Worm (Caenorhabditis elegans) whole organism, mixed stage, embryonic: ENCODE data around the gene sdc-3.

ENCODE experiments used
- ceh-43 ChIP-seq: fragments of 200-800 bp; sonication (Bioruptor generic); optimal IDR thresholded peaks from 2 replicates; lab custom pipeline; 2018; ENCODE audit warnings: mild to moderate bottlenecking, missing genetic modification characterization, moderate library complexity, missing compliant biosample characterization
- elt-3 ChIP-seq: fragments of 150-350 bp; optimal IDR thresholded peaks from 2 replicates; lab custom pipeline; 2014; ENCODE audit warnings: missing biosample characterization, missing genetic modification characterization
- lsy-2 ChIP-seq: fragments of 150-350 bp; optimal IDR thresholded peaks from 2 replicates; lab custom pipeline; 2014; ENCODE audit warnings: missing biosample characterization, missing genetic modification characterization
- nhr-2 ChIP-seq: fragments of 150-350 bp; optimal IDR thresholded peaks from 2 replicates; lab custom pipeline; 2014; ENCODE audit warnings: missing biosample characterization, missing genetic modification characterization
- nhr-28 ChIP-seq: fragments of 150-350 bp; optimal IDR thresholded peaks from 2 replicates; lab custom pipeline; 2014; ENCODE audit warnings: missing biosample characterization, missing genetic modification characterization
- unc-39 ChIP-seq: fragments of 150-350 bp; optimal IDR thresholded peaks from 2 replicates; lab custom pipeline; 2014; ENCODE audit warnings: missing biosample characterization, missing genetic modification characterization

- TF ChIP-seq nhr-28 (tag; lab: Kevin White, UChicago) (no peak), unc-39 (no peak), elt-3 (no peak), nhr-2 (tag; lab: Kevin White, UChicago) (no peak), lsy-2 (tag; lab: Kevin White, UChicago) (no peak), ceh-43 (GFP tag; lab: Kevin White, UChicago) (no peak)
Measured at ce11 chrV:15013328-15013727, 34.7 kb downstream of the sdc-3 start.
